Fruit fly (Drosophila melanogaster) whole organism, embryonic: Measurements from ENCODE around the gene CG42393.
A peak's percentile ranks its signal among the peaks of the same experiment; 100 is the strongest.

Source experiments
- CG10147 ChIP-seq: fragments of 200-800 bp; sonication (Bioruptor generic); optimal IDR thresholded peaks from 2 replicates; lab custom pipeline; 2019; ENCODE audit warnings: missing biosample characterization, mild to moderate bottlenecking, missing genetic modification characterization, moderate library complexity
- CG12236 ChIP-seq: fragments of 200-800 bp; sonication (Bioruptor generic); optimal IDR thresholded peaks from 2 replicates; lab custom pipeline; 2016; ENCODE audit warnings: missing biosample characterization, missing genetic modification characterization
- CG14667 ChIP-seq: fragments of 200-800 bp; sonication (Bioruptor generic); IDR thresholded peaks from 2 replicates; pipeline ENCODE4 v1.3.6; 2022; ENCODE audit warnings: missing biosample characterization, missing genetic modification characterization
- CG15601 ChIP-seq: fragments of 200-800 bp; sonication (Bioruptor generic); optimal IDR thresholded peaks from 3 replicates; lab custom pipeline; 2019; ENCODE audit warnings: missing biosample characterization, mild to moderate bottlenecking, missing genetic modification characterization, moderate library complexity
- CG1647 ChIP-seq: fragments of 200-800 bp; sonication (Bioruptor generic); optimal IDR thresholded peaks from 3 replicates; lab custom pipeline; 2016; ENCODE audit warnings: missing biosample characterization, missing genetic modification characterization
- CG17328 ChIP-seq: fragments of 200-800 bp; sonication (Bioruptor generic); IDR thresholded peaks from 2 replicates; pipeline ENCODE4 v1.3.6; 2022; ENCODE audit warnings: missing biosample characterization, missing genetic modification characterization
- CG1832 ChIP-seq: fragments of 200-800 bp; sonication (Bioruptor generic); optimal IDR thresholded peaks from 2 replicates; lab custom pipeline; 2017; ENCODE audit warnings: missing biosample characterization, mild to moderate bottlenecking, missing genetic modification characterization, inconsistent platforms
- CG2199 ChIP-seq: fragments of 200-800 bp; sonication (Bioruptor generic); IDR thresholded peaks from 3 replicates; pipeline ENCODE4 v1.3.6; 2022; ENCODE audit warnings: missing biosample characterization, missing genetic modification characterization
- CG3163 ChIP-seq: fragments of 200-800 bp; sonication (Bioruptor generic); optimal IDR thresholded peaks from 3 replicates; lab custom pipeline; 2016; ENCODE audit warnings: missing biosample characterization, missing genetic modification characterization
- CG32532 ChIP-seq: fragments of 200-800 bp; sonication (Bioruptor generic); IDR thresholded peaks from 2 replicates; pipeline ENCODE4 v1.3.6; 2022; ENCODE audit warnings: missing biosample characterization, missing genetic modification characterization
- CG42726 ChIP-seq: fragments of 200-800 bp; sonication (Bioruptor generic); IDR thresholded peaks from 2 replicates; pipeline ENCODE4 v1.3.6; 2022; ENCODE audit warnings: missing biosample characterization, missing genetic modification characterization; ENCODE audit not compliant: partially characterized antibody
- CG4820 ChIP-seq: fragments of 200-800 bp; sonication (Bioruptor generic); optimal IDR thresholded peaks from 3 replicates; lab custom pipeline; 2016; ENCODE audit warnings: missing biosample characterization, missing genetic modification characterization
- CG6254 ChIP-seq: fragments of 200-800 bp; sonication (Bioruptor generic); optimal IDR thresholded peaks from 3 replicates; lab custom pipeline; 2017; ENCODE audit warnings: mild to moderate bottlenecking, missing biosample characterization, missing genetic modification reagents, missing genetic modification characterization
- CG6791 ChIP-seq: fragments of 200-800 bp; sonication (Bioruptor generic); IDR thresholded peaks from 3 replicates; pipeline ENCODE4 v1.3.6; 2022; ENCODE audit warnings: missing biosample characterization, missing genetic modification characterization; ENCODE audit not compliant: partially characterized antibody
- CG7745 ChIP-seq: fragments of 200-800 bp; sonication (Bioruptor generic); optimal IDR thresholded peaks from 2 replicates; lab custom pipeline; 2018; ENCODE audit warnings: missing biosample characterization, mild to moderate bottlenecking, missing genetic modification characterization, moderate library complexity
- CG8765 ChIP-seq: fragments of 200-800 bp; sonication (Bioruptor generic); IDR thresholded peaks from 2 replicates; pipeline ENCODE4 v1.3.6; 2022; ENCODE audit warnings: missing biosample characterization, missing genetic modification characterization
- CG9727 ChIP-seq: fragments of 200-800 bp; sonication (Bioruptor generic); optimal IDR thresholded peaks from 3 replicates; lab custom pipeline; 2017; ENCODE audit warnings: missing biosample characterization, mild to moderate bottlenecking, missing genetic modification characterization
- HLH54F ChIP-seq: fragments of 200-800 bp; sonication (Bioruptor generic); optimal IDR thresholded peaks from 3 replicates; lab custom pipeline; 2016; ENCODE audit warnings: missing biosample characterization, missing genetic modification characterization
- Kr ChIP-seq: fragments of 200-800 bp; sonication (Bioruptor generic); optimal IDR thresholded peaks from 2 replicates; lab custom pipeline; 2017; ENCODE audit warnings: missing biosample characterization, mild to moderate bottlenecking, missing genetic modification characterization
- Lhr ChIP-seq: fragments of 200-800 bp; sonication (Bioruptor generic); optimal IDR thresholded peaks from 3 replicates; lab custom pipeline; 2017; ENCODE audit warnings: mild to moderate bottlenecking, missing biosample characterization, missing genetic modification reagents, missing genetic modification characterization
- MTF-1 ChIP-seq: fragments of 200-800 bp; sonication (Bioruptor generic); optimal IDR thresholded peaks from 2 replicates; lab custom pipeline; 2018; ENCODE audit warnings: missing biosample characterization, mild to moderate bottlenecking, missing genetic modification characterization, borderline replicate concordance
- Myb ChIP-seq: fragments of 200-800 bp; sonication (Bioruptor generic); optimal IDR thresholded peaks from 2 replicates; lab custom pipeline; 2016; ENCODE audit warnings: missing biosample characterization, missing genetic modification characterization
- Nf-YB ChIP-seq: fragments of 200-800 bp; sonication (Bioruptor generic); optimal IDR thresholded peaks from 3 replicates; lab custom pipeline; 2019; ENCODE audit warnings: missing biosample characterization, mild to moderate bottlenecking, missing genetic modification characterization, moderate library complexity
- Oli ChIP-seq: fragments of 200-800 bp; sonication (Bioruptor generic); optimal IDR thresholded peaks from 2 replicates; lab custom pipeline; 2018; ENCODE audit warnings: missing biosample characterization, mild to moderate bottlenecking, missing genetic modification characterization, moderate library complexity
- Stat92E ChIP-seq, 3 experiments: fragments of >200 bp in 2 of 3; fragments of 200-800 bp in 1 of 3; sonication (Bioruptor generic) in 1 of 3; optimal IDR thresholded peaks; 2 replicates each; lab custom pipeline; 2017 to 2019; ENCODE audit warnings: missing biosample characterization in 3 of 3, missing genetic modification characterization in 3 of 3, mild to moderate bottlenecking in 1 of 3, moderate library complexity in 1 of 3
- cato ChIP-seq: fragments of 200-800 bp; sonication (Bioruptor generic); optimal IDR thresholded peaks from 2 replicates; lab custom pipeline; 2016; ENCODE audit warnings: missing biosample characterization, missing genetic modification characterization, borderline replicate concordance
- caup ChIP-seq: fragments of 200-800 bp; sonication (Bioruptor generic); optimal IDR thresholded peaks from 3 replicates; lab custom pipeline; 2017; ENCODE audit warnings: missing biosample characterization, mild to moderate bottlenecking, missing genetic modification characterization, moderate library complexity; ENCODE audit not compliant: severe bottlenecking
- chif ChIP-seq, 2 experiments: fragments of 200-800 bp; sonication (Bioruptor generic); optimal IDR thresholded peaks; 3 replicates each; lab custom pipeline; 2016; ENCODE audit warnings: missing biosample characterization in 2 of 2, missing genetic modification characterization in 2 of 2
- chm ChIP-seq: fragments of 200-800 bp; sonication (Bioruptor generic); IDR thresholded peaks from 2 replicates; pipeline ENCODE4 v1.3.6; 2022; ENCODE audit warnings: missing biosample characterization, missing genetic modification characterization
- corto ChIP-seq: fragments of 200-800 bp; sonication (Bioruptor generic); optimal IDR thresholded peaks from 2 replicates; lab custom pipeline; 2016; ENCODE audit warnings: missing biosample characterization, mild to moderate bottlenecking, missing genetic modification characterization, moderate library complexity
- dmrt99B ChIP-seq: fragments of 200-800 bp; sonication (Bioruptor generic); optimal IDR thresholded peaks from 2 replicates; lab custom pipeline; 2018; ENCODE audit warnings: missing biosample characterization, mild to moderate bottlenecking, missing genetic modification characterization, moderate library complexity
- ems ChIP-seq: fragments of 200-800 bp; sonication (Bioruptor generic); optimal IDR thresholded peaks from 3 replicates; lab custom pipeline; 2016; ENCODE audit warnings: missing biosample characterization, missing genetic modification characterization
- kah ChIP-seq: fragments of 200-800 bp; sonication (Bioruptor generic); optimal IDR thresholded peaks from 2 replicates; lab custom pipeline; 2018; ENCODE audit warnings: missing biosample characterization, mild to moderate bottlenecking, missing genetic modification characterization
- nerfin-2 ChIP-seq: fragments of 200-800 bp; sonication (Bioruptor generic); IDR thresholded peaks from 2 replicates; pipeline ENCODE4 v1.3.6; 2022; ENCODE audit warnings: missing biosample characterization, missing genetic modification characterization; ENCODE audit not compliant: partially characterized antibody
- odd ChIP-seq: fragments of 200-800 bp; sonication (Bioruptor generic); optimal IDR thresholded peaks from 2 replicates; lab custom pipeline; 2017; ENCODE audit warnings: missing biosample characterization, mild to moderate bottlenecking, missing genetic modification characterization
- pum ChIP-seq: fragments of 200-800 bp; sonication (Bioruptor generic); optimal IDR thresholded peaks from 2 replicates; lab custom pipeline; 2016; ENCODE audit warnings: missing biosample characterization, missing genetic modification characterization
- sens-2 ChIP-seq: fragments of 200-800 bp; sonication (Bioruptor generic); IDR thresholded peaks from 2 replicates; pipeline ENCODE4 v1.3.6; 2022; ENCODE audit warnings: missing biosample characterization, missing genetic modification characterization
- slbo ChIP-seq: fragments of 200-800 bp; sonication (Bioruptor generic); IDR thresholded peaks from 2 replicates; pipeline ENCODE4 v1.3.6; 2022; ENCODE audit warnings: missing biosample characterization, missing genetic modification characterization
- sug ChIP-seq: fragments of 200-800 bp; optimal IDR thresholded peaks from 2 replicates; lab custom pipeline; 2019; ENCODE audit warnings: missing biosample characterization, mild to moderate bottlenecking, missing genetic modification characterization, moderate library complexity
- tio ChIP-seq: fragments of 200-800 bp; sonication (Bioruptor generic); optimal IDR thresholded peaks from 2 replicates; lab custom pipeline; 2017; ENCODE audit warnings: missing biosample characterization, missing genetic modification characterization, inconsistent platforms
- ttk ChIP-seq: fragments of 200-800 bp; sonication (Bioruptor generic); IDR thresholded peaks from 2 replicates; pipeline ENCODE4 v2.1.2; 2022; ENCODE audit warnings: missing biosample characterization, missing genetic modification characterization
- twi ChIP-seq: fragments of 200-800 bp; optimal IDR thresholded peaks from 2 replicates; lab custom pipeline; 2019; ENCODE audit warnings: missing biosample characterization, mild to moderate bottlenecking, missing genetic modification characterization, moderate library complexity
- vfl ChIP-seq: fragments of 200-800 bp; sonication (Bioruptor generic); optimal IDR thresholded peaks from 2 replicates; lab custom pipeline; 2016; ENCODE audit warnings: missing biosample characterization, missing genetic modification characterization
- vnd ChIP-seq: fragments of 200-800 bp; sonication (Bioruptor generic); IDR thresholded peaks from 3 replicates; pipeline ENCODE4 v1.3.6; 2022; ENCODE audit warnings: missing biosample characterization, missing genetic modification characterization; ENCODE audit not compliant: partially characterized antibody
- vvl ChIP-seq: fragments of 200-800 bp; sonication (Bioruptor generic); IDR thresholded peaks from 2 replicates; pipeline ENCODE4 v1.3.6; 2022; ENCODE audit warnings: missing biosample characterization, missing genetic modification characterization
- wek ChIP-seq: fragments of 200-800 bp; sonication (Bioruptor generic); optimal IDR thresholded peaks from 3 replicates; lab custom pipeline; 2018; ENCODE audit warnings: missing biosample characterization, mild to moderate bottlenecking, missing genetic modification characterization, moderate library complexity
- zf30C ChIP-seq: fragments of 200-800 bp; sonication (Bioruptor generic); optimal IDR thresholded peaks from 3 replicates; lab custom pipeline; 2018; ENCODE audit warnings: missing biosample characterization, mild to moderate bottlenecking, missing genetic modification characterization

The CG42393 gene

DNA sequence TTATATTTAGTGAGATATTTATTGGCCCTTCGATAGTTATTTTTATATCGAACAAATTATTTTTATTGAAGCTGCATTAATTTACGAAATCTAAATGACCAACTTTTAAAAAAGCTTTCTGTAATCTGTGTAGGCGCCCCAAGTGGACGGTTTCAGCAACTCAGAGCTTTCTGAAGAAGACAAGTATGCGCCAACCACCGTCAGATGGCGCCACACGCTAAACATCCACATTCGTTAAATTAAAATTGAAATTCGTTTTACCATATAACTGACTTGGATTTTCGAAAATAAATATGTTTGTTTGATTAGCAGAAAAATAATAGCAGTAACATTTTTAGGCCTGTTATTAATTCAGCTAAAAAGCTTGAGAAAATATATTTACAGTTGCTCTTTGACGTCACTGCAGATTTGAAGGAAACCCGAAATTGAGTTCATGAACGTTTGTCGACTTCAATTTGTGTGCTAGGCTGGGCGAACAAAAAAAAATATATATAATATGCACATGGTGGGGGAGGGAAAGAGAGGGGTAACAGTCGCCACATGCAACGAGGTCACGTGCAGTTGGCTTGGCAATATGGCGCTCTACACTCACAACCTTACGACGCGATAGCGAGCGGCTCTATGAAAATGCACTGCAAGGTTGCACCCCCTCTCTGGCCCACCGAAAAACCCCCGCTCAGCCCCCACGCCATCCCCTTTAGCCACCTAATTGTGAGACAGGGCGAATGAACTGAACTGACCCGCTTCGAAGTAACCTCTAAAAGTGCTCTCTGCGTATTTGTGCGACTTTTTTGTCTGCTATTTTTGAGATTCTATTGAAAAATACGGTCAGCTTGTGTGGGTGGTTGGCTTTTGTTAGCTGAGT, 22.7 kb upstream of the CG42393 start (continued):
- TF ChIP-seq CG2199 (GFP tag; lab: Robert Waterston, UW) (peak; percentile 91), HLH54F (GFP tag; lab: Kevin White, UChicago) (peak; percentile 64), CG14667 (GFP tag; lab: Robert Waterston, UW) (peak; percentile 57; the same call in 1 of the 2 replicates), CG12236 (GFP tag; lab: Kevin White, UChicago) (peak; percentile 58), slbo (peak; percentile 79), CG15601 (tag; lab: Kevin White, UChicago) (peak; percentile 83), vfl (GFP tag; lab: Kevin White, UChicago) (peak; percentile 12), ttk (GFP tag; lab: Robert Waterston, UW) (peak; percentile 54; the same call in 1 of the 2 replicates), CG6791 (GFP tag; lab: Robert Waterston, UW) (no peak), CG6254 (peak; percentile 87), sens-2 (peak; percentile 75; the same call in 1 of the 2 replicates), CG32532 (GFP tag; lab: Robert Waterston, UW) (peak; percentile 95), pum (GFP tag; lab: Kevin White, UChicago) (peak; percentile 66), sug (tag; lab: Kevin White, UChicago) (peak; percentile 82), cato (GFP tag; lab: Kevin White, UChicago) (peak; percentile 52), odd (GFP tag; lab: Kevin White, UChicago) (peak; percentile 87), kah (GFP tag; lab: Kevin White, UChicago) (peak; percentile 84), CG10147 (GFP tag; lab: Kevin White, UChicago) (peak; percentile 78), CG3163 (GFP tag; lab: Kevin White, UChicago) (peak; percentile 73), caup (GFP tag; lab: Kevin White, UChicago) (peak; percentile 96), twi (tag; lab: Kevin White, UChicago) (peak; percentile 66), vvl (GFP tag; lab: Robert Waterston, UW) (peak; percentile 89), Kr (GFP tag; lab: Kevin White, UChicago) (no peak), wek (GFP tag; lab: Kevin White, UChicago) (peak; percentile 70), CG1647 (GFP tag; lab: Kevin White, UChicago) (peak; percentile 56), chif (GFP tag; optimal IDR thresholded peaks at IDR 0.05; lab: Kevin White, UChicago) (peak; percentile 65 to 87), CG17328 (peak; percentile 80), zf30C (GFP tag; lab: Kevin White, UChicago) (peak; percentile 20), Nf-YB (GFP tag; lab: Kevin White, UChicago) (peak; percentile 68), Stat92E (GFP tag; optimal IDR thresholded peaks at IDR 0.05; lab: Kevin White, UChicago) (no peak), Myb (peak; percentile 55), CG4820 (GFP tag; lab: Kevin White, UChicago) (peak; percentile 77), chm (GFP tag; lab: Robert Waterston, UW) (peak; percentile 88), CG7745 (tag; lab: Kevin White, UChicago) (no peak), nerfin-2 (GFP tag; lab: Robert Waterston, UW) (no peak), dmrt99B (tag; lab: Kevin White, UChicago) (peak; percentile 81), CG42726 (GFP tag; lab: Robert Waterston, UW) (peak; percentile 73), corto (GFP tag; lab: Kevin White, UChicago) (no peak), vnd (GFP tag; lab: Robert Waterston, UW) (no peak), CG9727 (GFP tag; lab: Kevin White, UChicago) (peak; percentile 84), MTF-1 (GFP tag; lab: Kevin White, UChicago) (peak; percentile 94), CG1832 (GFP tag; lab: Kevin White, UChicago) (no peak), CG8765 (GFP tag; lab: Robert Waterston, UW) (no peak), ems (GFP tag; lab: Kevin White, UChicago) (peak; percentile 83), Oli (peak; percentile 72), Lhr (GFP tag; lab: Kevin White, UChicago) (peak; percentile 86), tio (GFP tag; lab: Kevin White, UChicago) (peak; percentile 29)
